Fruit fly (Drosophila melanogaster) whole organism, embryonic: ENCODE results near the gene Pdhb.

Experiments
- Blimp-1 ChIP-seq: fragments of 200-800 bp; sonication (Bioruptor generic); optimal IDR thresholded peaks from 3 replicates; lab custom pipeline; 2018; ENCODE audit warnings: missing biosample characterization, missing genetic modification characterization, mild to moderate bottlenecking, moderate library complexity, missing genetic modification reagents
- CG10431 ChIP-seq: fragments of 200-800 bp; sonication (Bioruptor generic); optimal IDR thresholded peaks from 3 replicates; lab custom pipeline; 2018; ENCODE audit warnings: missing biosample characterization, mild to moderate bottlenecking, missing genetic modification characterization
- CG11504 ChIP-seq: fragments of 200-800 bp; sonication (Bioruptor generic); optimal IDR thresholded peaks from 3 replicates; lab custom pipeline; 2019; ENCODE audit warnings: missing biosample characterization, mild to moderate bottlenecking, missing genetic modification characterization, moderate library complexity
- CG14441 ChIP-seq: fragments of 200-800 bp; sonication (Bioruptor generic); IDR thresholded peaks from 2 replicates; pipeline ENCODE4 v1.3.6; 2022; ENCODE audit warnings: missing biosample characterization, missing genetic modification characterization
- CG15696 ChIP-seq: fragments of 200-800 bp; sonication (Bioruptor generic); optimal IDR thresholded peaks from 2 replicates; lab custom pipeline; 2019; ENCODE audit warnings: missing biosample characterization, mild to moderate bottlenecking, missing genetic modification characterization, moderate library complexity
- CG16815 ChIP-seq: fragments of 200-800 bp; sonication (Bioruptor generic); optimal IDR thresholded peaks from 3 replicates; lab custom pipeline; 2017; ENCODE audit warnings: missing biosample characterization, mild to moderate bottlenecking, missing genetic modification characterization
- CG17328 ChIP-seq: fragments of 200-800 bp; sonication (Bioruptor generic); IDR thresholded peaks from 2 replicates; pipeline ENCODE4 v1.3.6; 2022; ENCODE audit warnings: missing biosample characterization, missing genetic modification characterization
- CG17385 ChIP-seq: fragments of 200-800 bp; sonication (Bioruptor generic); optimal IDR thresholded peaks from 3 replicates; lab custom pipeline; 2018; ENCODE audit warnings: missing biosample characterization, mild to moderate bottlenecking, missing genetic modification characterization
- CG17802 ChIP-seq: fragments of 200-800 bp; sonication (Bioruptor generic); optimal IDR thresholded peaks from 2 replicates; lab custom pipeline; 2018; ENCODE audit warnings: missing biosample characterization, mild to moderate bottlenecking, missing genetic modification characterization, moderate library complexity
- CG17829 ChIP-seq: fragments of 200-800 bp; optimal IDR thresholded peaks from 2 replicates; lab custom pipeline; 2019; ENCODE audit warnings: missing biosample characterization, mild to moderate bottlenecking, missing genetic modification characterization, moderate library complexity
- CG1832 ChIP-seq: fragments of 200-800 bp; sonication (Bioruptor generic); optimal IDR thresholded peaks from 2 replicates; lab custom pipeline; 2017; ENCODE audit warnings: missing biosample characterization, mild to moderate bottlenecking, missing genetic modification characterization, inconsistent platforms
- CG3065 ChIP-seq: fragments of 200-800 bp; sonication (Bioruptor generic); optimal IDR thresholded peaks from 2 replicates; lab custom pipeline; 2016; ENCODE audit warnings: missing biosample characterization, missing genetic modification characterization
- CG32772 ChIP-seq: fragments of 200-800 bp; sonication (Bioruptor generic); IDR thresholded peaks from 2 replicates; pipeline ENCODE4 v1.3.6; 2022; ENCODE audit warnings: missing biosample characterization, missing genetic modification characterization
- CG33213 ChIP-seq: fragments of 200-800 bp; sonication (Bioruptor generic); optimal IDR thresholded peaks from 3 replicates; lab custom pipeline; 2016; ENCODE audit warnings: missing biosample characterization, missing genetic modification characterization
- CG5245 ChIP-seq: fragments of 200-800 bp; sonication (Bioruptor generic); optimal IDR thresholded peaks from 3 replicates; lab custom pipeline; 2016; ENCODE audit warnings: missing biosample characterization, missing genetic modification characterization
- CG6765 ChIP-seq: fragments of 200-800 bp; sonication (Bioruptor generic); optimal IDR thresholded peaks from 3 replicates; lab custom pipeline; 2017; ENCODE audit warnings: missing biosample characterization, mild to moderate bottlenecking, missing genetic modification characterization
- CG7963 ChIP-seq: fragments of 200-800 bp; sonication (Bioruptor generic); IDR thresholded peaks from 3 replicates; pipeline ENCODE4 v1.3.6; 2022; ENCODE audit warnings: missing biosample characterization, missing genetic modification characterization; ENCODE audit not compliant: partially characterized antibody
- CG8359 ChIP-seq: fragments of 200-800 bp; sonication (Bioruptor generic); optimal IDR thresholded peaks from 2 replicates; lab custom pipeline; 2017; ENCODE audit warnings: missing biosample characterization, mild to moderate bottlenecking, missing genetic modification characterization, borderline replicate concordance
- CG9437 ChIP-seq: fragments of 200-800 bp; sonication (Bioruptor generic); optimal IDR thresholded peaks from 2 replicates; lab custom pipeline; 2018; ENCODE audit warnings: missing biosample characterization, mild to moderate bottlenecking, missing genetic modification characterization
- D19A ChIP-seq: fragments of 200-800 bp; optimal IDR thresholded peaks from 3 replicates; lab custom pipeline; 2019; ENCODE audit warnings: missing biosample characterization, mild to moderate bottlenecking, missing genetic modification characterization, moderate library complexity
- D19B ChIP-seq: fragments of 200-800 bp; sonication (Bioruptor generic); optimal IDR thresholded peaks from 2 replicates; lab custom pipeline; 2017; ENCODE audit warnings: missing biosample characterization, mild to moderate bottlenecking, missing genetic modification characterization
- Doc3 ChIP-seq: fragments of 200-800 bp; sonication (Bioruptor generic); IDR thresholded peaks from 3 replicates; pipeline ENCODE4 v1.3.6; 2022; ENCODE audit warnings: missing biosample characterization, missing genetic modification characterization; ENCODE audit not compliant: partially characterized antibody
- Elba2 ChIP-seq: fragments of 200-800 bp; sonication (Bioruptor generic); optimal IDR thresholded peaks from 3 replicates; lab custom pipeline; 2016; ENCODE audit warnings: missing biosample characterization, missing genetic modification characterization
- Ets65A ChIP-seq: fragments of 200-800 bp; sonication (Bioruptor generic); peaks from one replicate; lab custom pipeline; 2016; ENCODE audit warnings: missing biosample characterization, missing genetic modification characterization
- Fer1 ChIP-seq: fragments of 200-800 bp; sonication (Bioruptor generic); optimal IDR thresholded peaks from 2 replicates; lab custom pipeline; 2017; ENCODE audit warnings: missing biosample characterization, mild to moderate bottlenecking, missing genetic modification characterization
- Fer3 ChIP-seq: fragments of 200-800 bp; sonication (Bioruptor generic); optimal IDR thresholded peaks from 2 replicates; lab custom pipeline; 2018; ENCODE audit warnings: missing biosample characterization, mild to moderate bottlenecking, missing genetic modification characterization, moderate library complexity
- HHEX ChIP-seq: fragments of 200-800 bp; sonication (Bioruptor generic); optimal IDR thresholded peaks from 3 replicates; lab custom pipeline; 2017; ENCODE audit warnings: missing biosample characterization, mild to moderate bottlenecking, missing genetic modification characterization, missing genetic modification reagents
- HLH3B ChIP-seq: fragments of 200-800 bp; sonication (Bioruptor generic); IDR thresholded peaks from 2 replicates; pipeline ENCODE4 v1.3.6; 2022; ENCODE audit warnings: missing biosample characterization, missing genetic modification characterization
- Max ChIP-seq: fragments of 200-800 bp; sonication (Bioruptor generic); optimal IDR thresholded peaks from 2 replicates; lab custom pipeline; 2016; ENCODE audit warnings: missing biosample characterization, mild to moderate bottlenecking, missing genetic modification characterization
- NC2α ChIP-seq: fragments of 200-800 bp; sonication (Bioruptor generic); optimal IDR thresholded peaks from 2 replicates; lab custom pipeline; 2016; ENCODE audit warnings: missing biosample characterization, missing genetic modification characterization
- NK7.1 ChIP-seq: fragments of 200-800 bp; sonication (Bioruptor generic); optimal IDR thresholded peaks from 3 replicates; lab custom pipeline; 2016; ENCODE audit warnings: missing biosample characterization, missing genetic modification characterization
- aop ChIP-seq: fragments of 200-800 bp; sonication (Bioruptor generic); IDR thresholded peaks from 2 replicates; pipeline ENCODE4 v1.3.6; 2022; ENCODE audit warnings: missing biosample characterization, missing genetic modification characterization
- cato ChIP-seq: fragments of 200-800 bp; sonication (Bioruptor generic); optimal IDR thresholded peaks from 2 replicates; lab custom pipeline; 2016; ENCODE audit warnings: missing biosample characterization, missing genetic modification characterization, borderline replicate concordance
- cg ChIP-seq: fragments of 200-800 bp; sonication (Bioruptor generic); optimal IDR thresholded peaks from 3 replicates; lab custom pipeline; 2019; ENCODE audit warnings: missing biosample characterization, mild to moderate bottlenecking, missing genetic modification characterization, moderate library complexity
- cwo ChIP-seq: fragments of 200-800 bp; sonication (Bioruptor generic); optimal IDR thresholded peaks from 3 replicates; lab custom pipeline; 2017; ENCODE audit warnings: missing biosample characterization, missing genetic modification characterization, mild to moderate bottlenecking, moderate library complexity, missing genetic modification reagents
- disco-r ChIP-seq: fragments of 200-800 bp; sonication (Bioruptor generic); optimal IDR thresholded peaks from 2 replicates; lab custom pipeline; 2016; ENCODE audit warnings: missing biosample characterization, missing genetic modification characterization
- dm ChIP-seq: fragments of 200-800 bp; sonication (Bioruptor generic); optimal IDR thresholded peaks from 3 replicates; lab custom pipeline; 2016; ENCODE audit warnings: missing biosample characterization, missing genetic modification characterization
- emc ChIP-seq: fragments of 200-800 bp; sonication (Bioruptor generic); optimal IDR thresholded peaks from 2 replicates; lab custom pipeline; 2016; ENCODE audit warnings: missing biosample characterization, missing genetic modification characterization
- gcm2 ChIP-seq: fragments of 200-800 bp; sonication (Bioruptor generic); optimal IDR thresholded peaks from 2 replicates; lab custom pipeline; 2016; ENCODE audit warnings: missing biosample characterization, missing genetic modification characterization
- jumu ChIP-seq: fragments of 200-800 bp; sonication (Bioruptor generic); optimal IDR thresholded peaks from 3 replicates; lab custom pipeline; 2016; ENCODE audit warnings: missing biosample characterization, missing genetic modification characterization
- kni ChIP-seq: fragments of 200-800 bp; sonication (Bioruptor generic); optimal IDR thresholded peaks from 3 replicates; lab custom pipeline; 2017; ENCODE audit warnings: mild to moderate bottlenecking, missing biosample characterization, missing genetic modification reagents, missing genetic modification characterization
- lmd ChIP-seq: fragments of 200-800 bp; sonication (Bioruptor generic); IDR thresholded peaks from 2 replicates; pipeline ENCODE4 v1.3.6; 2022; ENCODE audit warnings: missing biosample characterization, missing genetic modification characterization
- onecut ChIP-seq: fragments of 200-800 bp; sonication (Bioruptor generic); IDR thresholded peaks from 2 replicates; pipeline ENCODE4 v1.3.6; 2022; ENCODE audit warnings: missing biosample characterization, missing genetic modification characterization
- rib ChIP-seq: fragments of 200-800 bp; sonication (Bioruptor generic); IDR thresholded peaks from 2 replicates; pipeline ENCODE4 v1.3.6; 2022; ENCODE audit warnings: missing biosample characterization, missing genetic modification characterization
- sens ChIP-seq: fragments of 200-800 bp; sonication (Bioruptor generic); peaks from one replicate; lab custom pipeline; 2016; ENCODE audit warnings: missing biosample characterization, missing genetic modification characterization
- seq ChIP-seq: fragments of 200-800 bp; sonication (Bioruptor generic); IDR thresholded peaks from 2 replicates; pipeline ENCODE4 v1.3.6; 2022; ENCODE audit warnings: missing biosample characterization, missing genetic modification characterization
- stc ChIP-seq: fragments of 200-800 bp; sonication (Bioruptor generic); IDR thresholded peaks from 2 replicates; pipeline ENCODE4 v1.3.6; 2022; ENCODE audit warnings: missing biosample characterization, missing genetic modification characterization
- tap ChIP-seq: fragments of 200-800 bp; optimal IDR thresholded peaks from 3 replicates; lab custom pipeline; 2019; ENCODE audit warnings: missing biosample characterization, mild to moderate bottlenecking, missing genetic modification characterization, moderate library complexity
- tin ChIP-seq: fragments of 200-800 bp; sonication (Bioruptor generic); optimal IDR thresholded peaks from 3 replicates; lab custom pipeline; 2016; ENCODE audit warnings: missing biosample characterization, missing genetic modification characterization

Pdhb gene

dm6 chr3R:29122817-29123611, 10.1 kb downstream of the Pdhb start, which contains the start of the genes yem and Ctl2 (continued):
- peak; percentile 53 for TF ChIP-seq NC2α (GFP tag; lab: Kevin White, UChicago)
- no peak for TF ChIP-seq CG6765 (GFP tag; lab: Kevin White, UChicago)
- peak; percentile 39; the same call in 1 of the 2 replicates for TF ChIP-seq HLH3B (GFP tag; lab: Robert Waterston, UW)
- peak; percentile 11 for TF ChIP-seq kni
- peak; percentile 71 for TF ChIP-seq CG17802 (tag; lab: Kevin White, UChicago)
- peak; percentile 25 for TF ChIP-seq CG33213 (GFP tag; lab: Kevin White, UChicago)
- peak; percentile 95 for TF ChIP-seq sens (GFP tag; lab: Kevin White, UChicago)
- peak; percentile 49 for TF ChIP-seq CG15696 (tag; lab: Kevin White, UChicago)
- TF ChIP-seq Blimp-1 (GFP tag; lab: Kevin White, UChicago) = peak; percentile 23
- TF ChIP-seq CG17385 (GFP tag; lab: Kevin White, UChicago) = peak; percentile 26
- TF ChIP-seq CG9437 (GFP tag; lab: Kevin White, UChicago) = peak; percentile 65
- peak; percentile 80 for TF ChIP-seq jumu
- TF ChIP-seq emc (GFP tag; lab: Kevin White, UChicago) = peak; percentile 55
- TF ChIP-seq CG3065 (GFP tag; lab: Kevin White, UChicago) = peak; percentile 37
- peak; percentile 82 for TF ChIP-seq CG16815 (GFP tag; lab: Kevin White, UChicago)
- no peak for TF ChIP-seq HHEX
- peak; percentile 25 for TF ChIP-seq onecut (GFP tag; lab: Robert Waterston, UW)
- TF ChIP-seq Fer3 (tag; lab: Kevin White, UChicago) = peak; percentile 39
- peak; percentile 50 for TF ChIP-seq D19B
- TF ChIP-seq cg (GFP tag; lab: Kevin White, UChicago) = no peak
- peak; percentile 18 for TF ChIP-seq CG17328 (GFP tag; lab: Robert Waterston, UW)
- peak; percentile 67 for TF ChIP-seq Elba2
- TF ChIP-seq tin (GFP tag; lab: Kevin White, UChicago) = peak; percentile 84
- TF ChIP-seq Ets65A = peak; percentile 99
- no peak for TF ChIP-seq seq (GFP tag; lab: Robert Waterston, UW)
- TF ChIP-seq tap (tag; lab: Kevin White, UChicago) = peak; percentile 3
- peak; percentile 87 for TF ChIP-seq rib (GFP tag; lab: Robert Waterston, UW)
- 0 out of 2 replicates have a peak, but pooled peaks have one; percentile 36 for TF ChIP-seq CG32772 (GFP tag; lab: Robert Waterston, UW)
- peak; percentile 57 for TF ChIP-seq cato
- TF ChIP-seq gcm2 (GFP tag; lab: Kevin White, UChicago) = peak; percentile 46
- TF ChIP-seq CG8359 (GFP tag; lab: Kevin White, UChicago) = no peak
- TF ChIP-seq Max (GFP tag; lab: Kevin White, UChicago) = peak; percentile 81
- peak; percentile 60 for TF ChIP-seq CG5245 (GFP tag; lab: Kevin White, UChicago)
- TF ChIP-seq stc (GFP tag; lab: Robert Waterston, UW) = no peak
- peak; percentile 55 for TF ChIP-seq lmd
- TF ChIP-seq dm (GFP tag; lab: Kevin White, UChicago) = peak; percentile 88
- peak; percentile 72 for TF ChIP-seq CG17829 (tag; lab: Kevin White, UChicago)
- no peak for TF ChIP-seq D19A (tag; lab: Kevin White, UChicago)
- no peak for TF ChIP-seq CG11504 (tag; lab: Kevin White, UChicago)
- TF ChIP-seq disco-r (GFP tag; lab: Kevin White, UChicago) = peak; percentile 56
- peak; percentile 47 for TF ChIP-seq Fer1 (GFP tag; lab: Kevin White, UChicago)
- TF ChIP-seq Doc3 (GFP tag; lab: Robert Waterston, UW) = 0 out of 3 replicates have a peak, but pooled peaks have one; percentile 27
- TF ChIP-seq CG1832 (GFP tag; lab: Kevin White, UChicago) = no peak
- TF ChIP-seq CG14441 (GFP tag; lab: Robert Waterston, UW) = peak; percentile 67; the same call in 1 of the 2 replicates
- no peak for TF ChIP-seq CG10431 (GFP tag; lab: Kevin White, UChicago)
- TF ChIP-seq aop (GFP tag; lab: Robert Waterston, UW) = no peak; the same call in 1 of the 2 replicates
- TF ChIP-seq cwo (GFP tag; lab: Kevin White, UChicago) = peak; percentile 25
- no peak for TF ChIP-seq CG7963 (GFP tag; lab: Robert Waterston, UW)
- peak; percentile 42 for TF ChIP-seq NK7.1 (GFP tag; lab: Kevin White, UChicago)
